Worm (Caenorhabditis elegans) whole organism, L4 larva: ENCODE results near the gene rps-9.
A peak's percentile ranks its signal among the peaks of the same experiment; 100 is the strongest.

Source experiments
- R02D3.7 ChIP-seq: fragments of 150-350 bp; sonication (generic microtip); optimal IDR thresholded peaks from 3 replicates; lab custom pipeline; 2014; ENCODE audit warnings: missing biosample characterization, missing genetic modification characterization
- T26A8.4 ChIP-seq: fragments of 200-800 bp; sonication (Bioruptor generic); IDR thresholded peaks from 2 replicates; pipeline ENCODE4 v1.3.6; 2022; ENCODE audit warnings: missing genetic modification characterization, missing compliant biosample characterization
- Y75B8A.6 ChIP-seq: fragments of 200-800 bp; sonication (Bioruptor generic); IDR thresholded peaks from 2 replicates; pipeline ENCODE4 v1.3.6; 2022; ENCODE audit warnings: missing genetic modification reagents, missing genetic modification characterization, missing compliant biosample characterization
- ZK337.2 ChIP-seq: fragments of 200-800 bp; sonication (Bioruptor generic); IDR thresholded peaks from 2 replicates; pipeline ENCODE4 v1.3.6; 2022; ENCODE audit warnings: missing genetic modification reagents, missing genetic modification characterization, missing compliant biosample characterization
- aha-1 ChIP-seq: fragments of 150-350 bp; peaks from one replicate; lab custom pipeline; 2014; ENCODE audit warnings: missing biosample characterization, missing genetic modification characterization
- ama-1 ChIP-seq: fragments of 150-350 bp; optimal IDR thresholded peaks from 2 replicates; lab custom pipeline; 2014; ENCODE audit warnings: inconsistent platforms, mixed read lengths
- attf-4 ChIP-seq: sonication (generic microtip); optimal IDR thresholded peaks from 3 replicates; lab custom pipeline; 2017; ENCODE audit warnings: missing biosample characterization, missing genetic modification characterization
- ceh-20 ChIP-seq: fragments of 200-800 bp; sonication (Bioruptor generic); IDR thresholded peaks from 2 replicates; pipeline ENCODE4 v1.3.6; 2022; ENCODE audit warnings: missing genetic modification reagents, missing genetic modification characterization, missing compliant biosample characterization
- ceh-32 ChIP-seq: sonication (generic microtip); optimal IDR thresholded peaks from 2 replicates; lab custom pipeline; 2016; ENCODE audit warnings: mild to moderate bottlenecking, missing genetic modification characterization, missing compliant biosample characterization; ENCODE audit not compliant: poor library complexity
- ceh-44 ChIP-seq: fragments of 200-800 bp; sonication (Bioruptor generic); IDR thresholded peaks from 2 replicates; pipeline ENCODE4 v1.3.6; 2022; ENCODE audit warnings: missing genetic modification reagents, missing genetic modification characterization, missing compliant biosample characterization
- ceh-62 ChIP-seq: sonication (generic microtip); optimal IDR thresholded peaks from 2 replicates; lab custom pipeline; 2017; ENCODE audit warnings: missing biosample characterization, missing genetic modification characterization
- ceh-82 ChIP-seq: sonication (generic microtip); optimal IDR thresholded peaks from 2 replicates; lab custom pipeline; 2017; ENCODE audit warnings: missing biosample characterization, missing genetic modification characterization
- ctbp-1 ChIP-seq: fragments of 200-800 bp; sonication (Bioruptor generic); IDR thresholded peaks from 2 replicates; pipeline ENCODE4 v1.3.6; 2022; ENCODE audit warnings: missing genetic modification reagents, missing genetic modification characterization, missing compliant biosample characterization
- daf-16 ChIP-seq, 3 experiments: sonication (generic microtip); optimal IDR thresholded peaks; 2 replicates each; lab custom pipeline; 2016 to 2017; ENCODE audit warnings: missing genetic modification characterization in 3 of 3, missing genetic modification reagents in 3 of 3, mild to moderate bottlenecking in 2 of 3, missing compliant biosample characterization in 2 of 3, missing biosample characterization in 1 of 3, moderate library complexity in 1 of 3
- daf-19 ChIP-seq: fragments of 200-800 bp; sonication (Bioruptor generic); conservative IDR thresholded peaks from 2 replicates; pipeline ENCODE4 v1.3.6; 2022; ENCODE audit warnings: missing genetic modification characterization, missing compliant biosample characterization
- dmd-9 ChIP-seq: fragments of 200-800 bp; sonication (Bioruptor generic); IDR thresholded peaks from 2 replicates; pipeline ENCODE4 v1.3.6; 2022; ENCODE audit warnings: missing genetic modification reagents, missing genetic modification characterization, missing compliant biosample characterization
- fkh-10 ChIP-seq: fragments of 150-350 bp; optimal IDR thresholded peaks from 2 replicates; lab custom pipeline; 2014; ENCODE audit warnings: missing biosample characterization, missing genetic modification reagents, missing genetic modification characterization
- hif-1 ChIP-seq, 2 experiments: sonication (generic microtip); optimal IDR thresholded peaks; 2 replicates each; lab custom pipeline; 2016 to 2017; ENCODE audit warnings: missing compliant biosample characterization in 2 of 2, missing genetic modification characterization in 2 of 2, missing genetic modification reagents in 2 of 2, missing genotype in 2 of 2, mild to moderate bottlenecking in 1 of 2
- hmg-1.1 ChIP-seq: fragments of 200-800 bp; sonication (Bioruptor generic); IDR thresholded peaks from 2 replicates; pipeline ENCODE4 v1.3.6; 2022; ENCODE audit warnings: missing genetic modification reagents, missing genetic modification characterization, missing compliant biosample characterization
- jun-1 ChIP-seq: fragments of 150-350 bp; optimal IDR thresholded peaks from 2 replicates; lab custom pipeline; 2014; ENCODE audit warnings: missing biosample characterization, missing genetic modification reagents, missing genetic modification characterization
- lim-7 ChIP-seq: fragments of 200-800 bp; sonication (Bioruptor generic); IDR thresholded peaks from 2 replicates; pipeline ENCODE4 v1.3.6; 2022; ENCODE audit warnings: missing genetic modification characterization, missing compliant biosample characterization
- lin-1 ChIP-seq: fragments of 200-800 bp; sonication (Bioruptor generic); IDR thresholded peaks from 2 replicates; pipeline ENCODE4 v1.3.6; 2022; ENCODE audit warnings: missing genetic modification reagents, missing genetic modification characterization, missing compliant biosample characterization
- lin-29 ChIP-seq: fragments of 200-800 bp; sonication (Bioruptor generic); IDR thresholded peaks from 2 replicates; pipeline ENCODE4 v1.3.6; 2022; ENCODE audit warnings: missing genetic modification reagents, missing genetic modification characterization, missing compliant biosample characterization
- mdl-1 ChIP-seq, 2 experiments: fragments of 150-350 bp in 1 of 2; sonication (generic microtip) in 1 of 2; optimal IDR thresholded peaks; 2 replicates each; lab custom pipeline; 2014 to 2017; ENCODE audit warnings: missing biosample characterization in 2 of 2, missing genetic modification characterization in 2 of 2
- mes-2 ChIP-seq: sonication (generic microtip); optimal IDR thresholded peaks from 2 replicates; lab custom pipeline; 2016; ENCODE audit warnings: missing genotype, mild to moderate bottlenecking, missing genetic modification characterization, missing compliant biosample characterization; ENCODE audit not compliant: poor library complexity, severe bottlenecking
- mxl-2 ChIP-seq: fragments of 200-800 bp; sonication (Bioruptor generic); conservative IDR thresholded peaks from 2 replicates; pipeline ENCODE4 v1.3.6; 2022; ENCODE audit warnings: missing genetic modification reagents, missing genetic modification characterization, missing compliant biosample characterization
- mxl-3 ChIP-seq: fragments of 200-800 bp; sonication (Bioruptor generic); optimal IDR thresholded peaks from 2 replicates; lab custom pipeline; 2018; ENCODE audit warnings: mild to moderate bottlenecking, missing genetic modification characterization, missing compliant biosample characterization
- nhr-10 ChIP-seq: fragments of 150-350 bp; optimal IDR thresholded peaks from 2 replicates; lab custom pipeline; 2014; ENCODE audit warnings: missing biosample characterization, missing genetic modification characterization
- nhr-11 ChIP-seq: fragments of 150-350 bp; optimal IDR thresholded peaks from 2 replicates; lab custom pipeline; 2014; ENCODE audit warnings: missing biosample characterization, missing genetic modification characterization
- nhr-111 ChIP-seq: fragments of 200-800 bp; sonication (Bioruptor generic); optimal IDR thresholded peaks from 2 replicates; lab custom pipeline; 2018; ENCODE audit warnings: mild to moderate bottlenecking, missing genetic modification characterization, missing compliant biosample characterization
- nhr-25 ChIP-seq: sonication (generic microtip); optimal IDR thresholded peaks from 2 replicates; lab custom pipeline; 2017; ENCODE audit warnings: missing genetic modification characterization, mild to moderate bottlenecking, missing compliant biosample characterization, antibody characterized with exemption, moderate library complexity, borderline replicate concordance; ENCODE audit not compliant: insufficient read depth
- nhr-28 ChIP-seq: fragments of 150-350 bp; optimal IDR thresholded peaks from 2 replicates; lab custom pipeline; 2014; ENCODE audit warnings: missing biosample characterization, missing genetic modification characterization
- nhr-6 ChIP-seq: fragments of 150-350 bp; optimal IDR thresholded peaks from 2 replicates; lab custom pipeline; 2014; ENCODE audit warnings: missing biosample characterization, missing genetic modification characterization
- nhr-76 ChIP-seq: fragments of 150-350 bp; optimal IDR thresholded peaks from 2 replicates; lab custom pipeline; 2014; ENCODE audit warnings: missing biosample characterization, missing genetic modification characterization
- nhr-77 ChIP-seq: fragments of 150-350 bp; optimal IDR thresholded peaks from 2 replicates; lab custom pipeline; 2014; ENCODE audit warnings: missing biosample characterization, missing genetic modification characterization
- php-3 ChIP-seq: fragments of 200-800 bp; sonication (Bioruptor generic); IDR thresholded peaks from 2 replicates; pipeline ENCODE4 v1.3.6; 2022; ENCODE audit warnings: missing genetic modification reagents, missing genetic modification characterization, missing compliant biosample characterization
- pqm-1 ChIP-seq: sonication (generic microtip); optimal IDR thresholded peaks from 2 replicates; lab custom pipeline; 2017; ENCODE audit warnings: missing biosample characterization, missing genetic modification characterization
- rbr-2 ChIP-seq: sonication (generic microtip); optimal IDR thresholded peaks from 2 replicates; lab custom pipeline; 2016; ENCODE audit warnings: missing genotype, missing genetic modification characterization, missing compliant biosample characterization
- saeg-2 ChIP-seq: fragments of 200-800 bp; sonication (Bioruptor generic); IDR thresholded peaks from 2 replicates; pipeline ENCODE4 v1.3.6; 2022; ENCODE audit warnings: missing genetic modification reagents, missing genetic modification characterization, missing compliant biosample characterization
- sdz-12 ChIP-seq: fragments of 200-800 bp; sonication (Bioruptor generic); optimal IDR thresholded peaks from 2 replicates; lab custom pipeline; 2018; ENCODE audit warnings: mild to moderate bottlenecking, missing genetic modification characterization, missing compliant biosample characterization
- snpc-4 ChIP-seq: fragments of 150-350 bp; optimal IDR thresholded peaks from 2 replicates; lab custom pipeline; 2014; ENCODE audit warnings: missing biosample characterization, missing genetic modification characterization
- spr-1 ChIP-seq: sonication (generic microtip); optimal IDR thresholded peaks from 2 replicates; lab custom pipeline; 2016; ENCODE audit warnings: mild to moderate bottlenecking, missing genetic modification characterization, missing compliant biosample characterization
- spr-3 ChIP-seq: fragments of 200-800 bp; sonication (Bioruptor generic); optimal IDR thresholded peaks from 2 replicates; lab custom pipeline; 2018; ENCODE audit warnings: mild to moderate bottlenecking, missing genetic modification characterization, missing compliant biosample characterization
- tra-1 ChIP-seq: fragments of 200-800 bp; sonication (Bioruptor generic); IDR thresholded peaks from 2 replicates; pipeline ENCODE4 v1.3.6; 2022; ENCODE audit warnings: missing genetic modification reagents, missing genetic modification characterization, missing compliant biosample characterization
- unc-130 ChIP-seq: sonication (generic microtip); optimal IDR thresholded peaks from 2 replicates; lab custom pipeline; 2016; ENCODE audit warnings: missing genetic modification reagents, missing genetic modification characterization, missing compliant biosample characterization
- unc-39 ChIP-seq: sonication (generic microtip); optimal IDR thresholded peaks from 2 replicates; lab custom pipeline; 2017; ENCODE audit warnings: missing biosample characterization, missing genetic modification characterization
- vab-7 ChIP-seq: fragments of 200-800 bp; sonication (Bioruptor generic); IDR thresholded peaks from 2 replicates; pipeline ENCODE4 v1.3.6; 2022; ENCODE audit warnings: missing genetic modification reagents, missing genetic modification characterization, missing compliant biosample characterization
- zfp-2 ChIP-seq: sonication (generic microtip); optimal IDR thresholded peaks from 2 replicates; lab custom pipeline; 2016; ENCODE audit warnings: mild to moderate bottlenecking, missing genetic modification characterization, missing compliant biosample characterization
- zfp-3 ChIP-seq: fragments of 200-800 bp; sonication (Bioruptor generic); conservative IDR thresholded peaks from 2 replicates; pipeline ENCODE4 v1.3.6; 2022; ENCODE audit warnings: missing genetic modification reagents, missing genetic modification characterization, missing compliant biosample characterization
- ztf-11 ChIP-seq: fragments of 150-350 bp; optimal IDR thresholded peaks from 2 replicates; lab custom pipeline; 2014; ENCODE audit warnings: missing biosample characterization, missing genetic modification characterization
- ztf-7 ChIP-seq: fragments of 150-350 bp; optimal IDR thresholded peaks from 2 replicates; lab custom pipeline; 2014; ENCODE audit warnings: missing biosample characterization, missing genetic modification characterization

rps-9 gene

ce11 chrII:11167039-11167438 is 40.9 kb upstream of the rps-9 start (continued):
- TF ChIP-seq ceh-44 (peak; percentile 18; the same call in 1 of the 2 replicates), hmg-1.1 (peak; percentile 60; the same call in 1 of the 2 replicates), ceh-20 (GFP tag; lab: Robert Waterston, UW) (no peak), sdz-12 (GFP tag; lab: Kevin White, UChicago) (peak; percentile 62), nhr-10 (no peak), attf-4 (tag; lab: Kevin White, UChicago) (no peak), fkh-10 (GFP tag; lab: Kevin White, UChicago) (no peak), spr-1 (peak; percentile 79), nhr-6 (tag; lab: Kevin White, UChicago) (peak; percentile 28), snpc-4 (tag; lab: Kevin White, UChicago) (peak; percentile 92), lin-29 (GFP tag; lab: Robert Waterston, UW) (no peak), jun-1 (tag; lab: Kevin White, UChicago) (no peak), ZK337.2 (GFP tag; lab: Robert Waterston, UW) (no peak), daf-16 (GFP tag; optimal IDR thresholded peaks at IDR 0.05; lab: Kevin White, UChicago) (peak; percentile 53 to 79), daf-16 (tag; optimal IDR thresholded peaks at IDR 0.05; lab: Kevin White, UChicago) (peak; percentile 45), nhr-25 (tag; lab: Kevin White, UChicago) (peak; percentile 73), pqm-1 (tag; lab: Kevin White, UChicago) (no peak), spr-3 (peak; percentile 55), unc-130 (peak; percentile 78), dmd-9 (no peak), R02D3.7 (tag; lab: Kevin White, UChicago) (no peak), nhr-76 (tag; lab: Kevin White, UChicago) (no peak), mxl-3 (GFP tag; lab: Kevin White, UChicago) (peak; percentile 41), ceh-62 (tag; lab: Kevin White, UChicago) (no peak), ama-1 (lab: Kevin White, UChicago) (peak; percentile 96), vab-7 (GFP tag; lab: Robert Waterston, UW) (peak; percentile 58), lim-7 (GFP tag; lab: Robert Waterston, UW) (peak; percentile 36; the same call in 1 of the 2 replicates), tra-1 (GFP tag; lab: Robert Waterston, UW) (no peak), mxl-2 (GFP tag; lab: Robert Waterston, UW) (no peak), ceh-32 (tag; lab: Kevin White, UChicago) (no peak), ztf-11 (no peak), mes-2 (tag; lab: Kevin White, UChicago) (peak; percentile 87), php-3 (0 out of 2 replicates have a peak, but pooled peaks have one; percentile 27), lin-1 (GFP tag; lab: Robert Waterston, UW) (peak; percentile 46; the same call in 1 of the 2 replicates), mdl-1 (tag; optimal IDR thresholded peaks at IDR 0.05; lab: Kevin White, UChicago) (peak; percentile 13 to 24), rbr-2 (tag; lab: Kevin White, UChicago) (peak; percentile 58), nhr-111 (GFP tag; lab: Kevin White, UChicago) (peak; percentile 59), ceh-82 (no peak), zfp-3 (GFP tag; lab: Robert Waterston, UW) (no peak; the same call in 1 of the 2 replicates), daf-19 (GFP tag; lab: Robert Waterston, UW) (no peak), saeg-2 (GFP tag; lab: Robert Waterston, UW) (0 out of 2 replicates have a peak, but pooled peaks have one; percentile 47), T26A8.4 (GFP tag; lab: Robert Waterston, UW) (peak; percentile 92), Y75B8A.6 (GFP tag; lab: Robert Waterston, UW) (no peak), zfp-2 (tag; lab: Kevin White, UChicago) (no peak), hif-1 (tag; optimal IDR thresholded peaks at IDR 0.05; lab: Kevin White, UChicago) (peak in 1 of 2 experiments; percentile 11), unc-39 (tag; lab: Kevin White, UChicago) (no peak), aha-1 (tag; lab: Kevin White, UChicago) (peak; percentile 97), ctbp-1 (0 out of 2 replicates have a peak, but pooled peaks have one; percentile 32), nhr-11 (tag; lab: Kevin White, UChicago) (peak; percentile 9), nhr-28 (no peak), nhr-77 (tag; lab: Kevin White, UChicago) (no peak), ztf-7 (tag; lab: Kevin White, UChicago) (no peak)
